Fruit fly (Drosophila melanogaster) whole organism, embryonic: Measurements from ENCODE around the gene CG1494.

Experiments used
- BEAF-32 ChIP-seq: fragments of 200-800 bp; sonication (Bioruptor generic); optimal IDR thresholded peaks from 3 replicates; lab custom pipeline; 2017; ENCODE audit warnings: missing biosample characterization, missing genetic modification characterization, mild to moderate bottlenecking, moderate library complexity, missing genetic modification reagents
- Bgb ChIP-seq: fragments of 200-800 bp; sonication (Bioruptor generic); IDR thresholded peaks from 2 replicates; pipeline ENCODE4 v1.3.6; 2022; ENCODE audit warnings: missing biosample characterization, missing genetic modification characterization; ENCODE audit not compliant: partially characterized antibody
- CG13287 ChIP-seq: fragments of 200-800 bp; sonication (Bioruptor generic); IDR thresholded peaks from 2 replicates; pipeline ENCODE4 v1.3.6; 2022; ENCODE audit warnings: missing biosample characterization, missing genetic modification characterization; ENCODE audit not compliant: partially characterized antibody
- CG1603 ChIP-seq: fragments of 200-800 bp; sonication (Bioruptor generic); optimal IDR thresholded peaks from 2 replicates; lab custom pipeline; 2019; ENCODE audit warnings: missing biosample characterization, mild to moderate bottlenecking, missing genetic modification characterization, moderate library complexity
- CG16863 ChIP-seq: fragments of 200-800 bp; sonication (Bioruptor generic); optimal IDR thresholded peaks from 3 replicates; lab custom pipeline; 2016; ENCODE audit warnings: missing biosample characterization, missing genetic modification characterization
- CG2129 ChIP-seq: fragments of 200-800 bp; sonication (Bioruptor generic); IDR thresholded peaks from 2 replicates; pipeline ENCODE4 v1.3.6; 2022; ENCODE audit warnings: missing biosample characterization, missing genetic modification characterization; ENCODE audit not compliant: partially characterized antibody
- CG2712 ChIP-seq: fragments of 200-800 bp; optimal IDR thresholded peaks from 3 replicates; lab custom pipeline; 2019; ENCODE audit warnings: missing biosample characterization, mild to moderate bottlenecking, missing genetic modification characterization, moderate library complexity
- CG34224 ChIP-seq: fragments of 200-800 bp; sonication (Bioruptor generic); IDR thresholded peaks from 3 replicates; pipeline ENCODE4 v1.3.6; 2022; ENCODE audit warnings: missing biosample characterization, missing genetic modification characterization; ENCODE audit not compliant: partially characterized antibody
- CG42726 ChIP-seq: fragments of 200-800 bp; sonication (Bioruptor generic); IDR thresholded peaks from 2 replicates; pipeline ENCODE4 v1.3.6; 2022; ENCODE audit warnings: missing biosample characterization, missing genetic modification characterization; ENCODE audit not compliant: partially characterized antibody
- CG6813 ChIP-seq: fragments of 200-800 bp; sonication (Bioruptor generic); optimal IDR thresholded peaks from 2 replicates; lab custom pipeline; 2017; ENCODE audit warnings: missing biosample characterization, missing genetic modification characterization, mild to moderate bottlenecking, moderate library complexity, missing genetic modification reagents
- CG8290 ChIP-seq, 3 experiments: fragments of 200-800 bp; sonication (Bioruptor generic); optimal IDR thresholded peaks; 2 replicates each; lab custom pipeline; 2016 to 2019; ENCODE audit warnings: missing biosample characterization in 3 of 3, missing genetic modification characterization in 3 of 3, mild to moderate bottlenecking in 2 of 3, moderate library complexity in 1 of 3
- CG9609 ChIP-seq: fragments of 200-800 bp; sonication (Bioruptor generic); optimal IDR thresholded peaks from 3 replicates; lab custom pipeline; 2016; ENCODE audit warnings: missing biosample characterization, missing genetic modification characterization
- CoRest ChIP-seq: fragments of 200-800 bp; sonication (Bioruptor generic); optimal IDR thresholded peaks from 3 replicates; lab custom pipeline; 2018; ENCODE audit warnings: missing biosample characterization, mild to moderate bottlenecking, missing genetic modification characterization, moderate library complexity
- D19A ChIP-seq: fragments of 200-800 bp; optimal IDR thresholded peaks from 3 replicates; lab custom pipeline; 2019; ENCODE audit warnings: missing biosample characterization, mild to moderate bottlenecking, missing genetic modification characterization, moderate library complexity
- Doc3 ChIP-seq: fragments of 200-800 bp; sonication (Bioruptor generic); IDR thresholded peaks from 3 replicates; pipeline ENCODE4 v1.3.6; 2022; ENCODE audit warnings: missing biosample characterization, missing genetic modification characterization; ENCODE audit not compliant: partially characterized antibody
- Dref ChIP-seq: fragments of 200-800 bp; sonication (Bioruptor generic); IDR thresholded peaks from 2 replicates; pipeline ENCODE4 v1.3.6; 2022; ENCODE audit warnings: missing biosample characterization, missing genetic modification characterization
- Eip74EF ChIP-seq, 2 experiments: fragments of 200-800 bp in 1 of 2; fragments of >200 bp in 1 of 2; sonication (Bioruptor generic) in 1 of 2; optimal IDR thresholded peaks; 2 replicates each; lab custom pipeline; 2017 to 2019; ENCODE audit warnings: missing biosample characterization in 2 of 2, missing genetic modification characterization in 2 of 2, mild to moderate bottlenecking in 1 of 2, moderate library complexity in 1 of 2
- HLH4C ChIP-seq: fragments of 200-800 bp; sonication (Bioruptor generic); IDR thresholded peaks from 3 replicates; pipeline ENCODE4 v1.3.6; 2022; ENCODE audit warnings: missing biosample characterization, missing genetic modification characterization; ENCODE audit not compliant: partially characterized antibody
- HmgD ChIP-seq: fragments of 200-800 bp; sonication (Bioruptor generic); optimal IDR thresholded peaks from 3 replicates; lab custom pipeline; 2016; ENCODE audit warnings: missing biosample characterization, missing genetic modification characterization
- Hr39 ChIP-seq: fragments of >200 bp; optimal IDR thresholded peaks from 2 replicates; lab custom pipeline; 2017
- Mrtf ChIP-seq: fragments of 200-800 bp; sonication (Bioruptor generic); IDR thresholded peaks from 3 replicates; pipeline ENCODE4 v1.3.6; 2022; ENCODE audit warnings: missing biosample characterization, missing genetic modification characterization
- Myb ChIP-seq: fragments of 200-800 bp; sonication (Bioruptor generic); optimal IDR thresholded peaks from 2 replicates; lab custom pipeline; 2016; ENCODE audit warnings: missing biosample characterization, missing genetic modification characterization
- Nf-YA ChIP-seq: fragments of 200-800 bp; sonication (Bioruptor generic); IDR thresholded peaks from 2 replicates; pipeline ENCODE4 v1.3.6; 2022; ENCODE audit warnings: missing biosample characterization, missing genetic modification characterization
- Oli ChIP-seq: fragments of 200-800 bp; sonication (Bioruptor generic); optimal IDR thresholded peaks from 2 replicates; lab custom pipeline; 2018; ENCODE audit warnings: missing biosample characterization, mild to moderate bottlenecking, missing genetic modification characterization, moderate library complexity
- Opbp ChIP-seq: fragments of 200-800 bp; sonication (Bioruptor generic); IDR thresholded peaks from 3 replicates; pipeline ENCODE4 v1.3.6; 2022; ENCODE audit warnings: missing biosample characterization, missing genetic modification characterization; ENCODE audit not compliant: partially characterized antibody
- Rfx ChIP-seq: fragments of 200-800 bp; sonication (Bioruptor generic); IDR thresholded peaks from 2 replicates; pipeline ENCODE4 v1.3.6; 2022; ENCODE audit warnings: missing biosample characterization, missing genetic modification characterization
- Scr ChIP-seq: fragments of 200-800 bp; sonication (Bioruptor generic); IDR thresholded peaks from 2 replicates; pipeline ENCODE4 v1.3.6; 2022; ENCODE audit warnings: missing biosample characterization, missing genetic modification characterization; ENCODE audit not compliant: partially characterized antibody
- Six4 ChIP-seq: fragments of 200-800 bp; sonication (Bioruptor generic); optimal IDR thresholded peaks from 2 replicates; lab custom pipeline; 2016; ENCODE audit warnings: missing biosample characterization, missing genetic modification characterization
- Sry-β ChIP-seq: fragments of 200-800 bp; sonication (Bioruptor generic); optimal IDR thresholded peaks from 2 replicates; lab custom pipeline; 2018; ENCODE audit warnings: missing biosample characterization, mild to moderate bottlenecking, missing genetic modification characterization, moderate library complexity
- Sry-δ ChIP-seq: fragments of 200-800 bp; sonication (Bioruptor generic); optimal IDR thresholded peaks from 2 replicates; lab custom pipeline; 2016; ENCODE audit warnings: missing biosample characterization, missing genetic modification characterization
- Stat92E ChIP-seq, 3 experiments: fragments of >200 bp in 2 of 3; fragments of 200-800 bp in 1 of 3; sonication (Bioruptor generic) in 1 of 3; optimal IDR thresholded peaks; 2 replicates each; lab custom pipeline; 2017 to 2019; ENCODE audit warnings: missing biosample characterization in 3 of 3, missing genetic modification characterization in 3 of 3, mild to moderate bottlenecking in 1 of 3, moderate library complexity in 1 of 3
- amos ChIP-seq: fragments of 200-800 bp; sonication (Bioruptor generic); IDR thresholded peaks from 2 replicates; pipeline ENCODE4 v1.3.6; 2022; ENCODE audit warnings: missing biosample characterization, missing genetic modification characterization; ENCODE audit not compliant: partially characterized antibody
- aop ChIP-seq: fragments of 200-800 bp; sonication (Bioruptor generic); IDR thresholded peaks from 2 replicates; pipeline ENCODE4 v1.3.6; 2022; ENCODE audit warnings: missing biosample characterization, missing genetic modification characterization
- disco-r ChIP-seq: fragments of 200-800 bp; sonication (Bioruptor generic); optimal IDR thresholded peaks from 2 replicates; lab custom pipeline; 2016; ENCODE audit warnings: missing biosample characterization, missing genetic modification characterization
- gce ChIP-seq: fragments of 200-800 bp; sonication (Bioruptor generic); IDR thresholded peaks from 3 replicates; pipeline ENCODE4 v1.3.6; 2022; ENCODE audit warnings: missing biosample characterization, missing genetic modification characterization
- her ChIP-seq: fragments of 200-800 bp; sonication (Bioruptor generic); optimal IDR thresholded peaks from 2 replicates; lab custom pipeline; 2016; ENCODE audit warnings: missing biosample characterization, missing genetic modification characterization
- lbe ChIP-seq: fragments of 200-800 bp; sonication (Bioruptor generic); optimal IDR thresholded peaks from 2 replicates; lab custom pipeline; 2016; ENCODE audit warnings: missing biosample characterization, mild to moderate bottlenecking, missing genetic modification characterization
- lilli ChIP-seq: fragments of 200-800 bp; sonication (Bioruptor generic); optimal IDR thresholded peaks from 3 replicates; lab custom pipeline; 2016; ENCODE audit warnings: missing biosample characterization, missing genetic modification characterization
- nerfin-2 ChIP-seq: fragments of 200-800 bp; sonication (Bioruptor generic); IDR thresholded peaks from 2 replicates; pipeline ENCODE4 v1.3.6; 2022; ENCODE audit warnings: missing biosample characterization, missing genetic modification characterization; ENCODE audit not compliant: partially characterized antibody
- p53 ChIP-seq: fragments of 200-800 bp; sonication (Bioruptor generic); optimal IDR thresholded peaks from 2 replicates; lab custom pipeline; 2016; ENCODE audit warnings: missing biosample characterization, missing genetic modification characterization
- phol ChIP-seq: fragments of 200-800 bp; sonication (Bioruptor generic); optimal IDR thresholded peaks from 3 replicates; lab custom pipeline; 2018; ENCODE audit warnings: missing biosample characterization, mild to moderate bottlenecking, missing genetic modification characterization, moderate library complexity
- pzg ChIP-seq: fragments of 200-800 bp; sonication (Bioruptor generic); optimal IDR thresholded peaks from 3 replicates; lab custom pipeline; 2018; ENCODE audit warnings: missing biosample characterization, mild to moderate bottlenecking, missing genetic modification characterization, moderate library complexity
- row ChIP-seq: fragments of 200-800 bp; sonication (Bioruptor generic); IDR thresholded peaks from 3 replicates; pipeline ENCODE4 v1.3.6; 2022; ENCODE audit warnings: missing biosample characterization, missing genetic modification characterization
- sens ChIP-seq: fragments of 200-800 bp; sonication (Bioruptor generic); peaks from one replicate; lab custom pipeline; 2016; ENCODE audit warnings: missing biosample characterization, missing genetic modification characterization
- slbo ChIP-seq: fragments of 200-800 bp; sonication (Bioruptor generic); IDR thresholded peaks from 2 replicates; pipeline ENCODE4 v1.3.6; 2022; ENCODE audit warnings: missing biosample characterization, missing genetic modification characterization
- sna ChIP-seq: fragments of 200-800 bp; sonication (Bioruptor generic); IDR thresholded peaks from 2 replicates; pipeline ENCODE4 v1.3.6; 2022; ENCODE audit warnings: missing biosample characterization, missing genetic modification characterization; ENCODE audit not compliant: partially characterized antibody
- tna ChIP-seq: fragments of 200-800 bp; sonication (Bioruptor generic); IDR thresholded peaks from 2 replicates; pipeline ENCODE4 v1.3.6; 2022; ENCODE audit warnings: missing biosample characterization, missing genetic modification characterization; ENCODE audit not compliant: partially characterized antibody
- vnd ChIP-seq: fragments of 200-800 bp; sonication (Bioruptor generic); IDR thresholded peaks from 3 replicates; pipeline ENCODE4 v1.3.6; 2022; ENCODE audit warnings: missing biosample characterization, missing genetic modification characterization; ENCODE audit not compliant: partially characterized antibody

CG1494 gene

DNA sequence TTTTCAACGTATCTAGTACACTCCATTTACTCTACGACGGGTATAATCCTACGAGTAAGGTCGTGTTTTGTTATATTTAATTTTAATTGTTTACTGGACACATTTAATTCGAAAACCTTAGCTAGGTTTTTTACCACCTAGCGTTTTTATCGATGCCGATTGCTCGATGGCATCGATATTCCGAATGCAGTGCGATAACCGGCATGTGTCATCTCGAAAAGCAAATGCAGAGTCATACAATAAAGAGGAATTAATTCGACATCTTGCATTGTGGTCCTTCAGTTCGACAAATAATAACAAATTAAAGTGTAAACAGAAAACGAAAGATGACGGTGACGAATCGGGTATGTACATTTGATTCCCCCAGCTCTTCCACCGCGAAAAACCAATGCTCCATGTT, 30.8 kb downstream of the CG1494 start, which contains the start of gene Rpt6 (continued):
- TF ChIP-seq Sry-β (GFP tag; lab: Kevin White, UChicago) (peak; percentile 66), vnd (GFP tag; lab: Robert Waterston, UW) (peak; percentile 68), CG2129 (0 out of 2 replicates have a peak, but pooled peaks have one; percentile 26), CG42726 (GFP tag; lab: Robert Waterston, UW) (peak; percentile 44; the same call in 1 of the 2 replicates), Doc3 (GFP tag; lab: Robert Waterston, UW) (peak; percentile 46; the same call in 1 of the 3 replicates), Six4 (GFP tag; lab: Kevin White, UChicago) (no peak), Oli (tag; lab: Kevin White, UChicago) (no peak), amos (peak; percentile 81), CoRest (tag; lab: Kevin White, UChicago) (peak; percentile 13), row (peak; percentile 44; the same call in 2 of the 3 replicates), gce (GFP tag; lab: Robert Waterston, UW) (no peak), her (GFP tag; lab: Kevin White, UChicago) (no peak), HLH4C (GFP tag; lab: Robert Waterston, UW) (peak; percentile 80), aop (GFP tag; lab: Robert Waterston, UW) (no peak), Mrtf (GFP tag; lab: Robert Waterston, UW) (no peak), nerfin-2 (GFP tag; lab: Robert Waterston, UW) (peak; percentile 59; the same call in 1 of the 2 replicates), Scr (GFP tag; lab: Robert Waterston, UW) (peak; percentile 73), CG6813 (GFP tag; lab: Kevin White, UChicago) (no peak), D19A (tag; lab: Kevin White, UChicago) (peak; percentile 1), sna (GFP tag; lab: Robert Waterston, UW) (peak; percentile 64; the same call in 1 of the 2 replicates), Opbp (GFP tag; lab: Robert Waterston, UW) (peak; percentile 80), Hr39 (lab: Kevin White, UChicago) (no peak), p53 (GFP tag; lab: Kevin White, UChicago) (no peak), lilli (GFP tag; lab: Kevin White, UChicago) (peak; percentile 11), Stat92E (GFP tag; optimal IDR thresholded peaks at IDR 0.05; lab: Kevin White, UChicago) (peak in 1 of 3 experiments; percentile 15), Sry-δ (GFP tag; lab: Kevin White, UChicago) (peak; percentile 94), CG34224 (GFP tag; lab: Robert Waterston, UW) (peak; percentile 60), CG9609 (GFP tag; lab: Kevin White, UChicago) (no peak), Eip74EF (GFP tag; optimal IDR thresholded peaks at IDR 0.05; lab: Kevin White, UChicago) (no peak), HmgD (peak; percentile 25), Rfx (GFP tag; lab: Robert Waterston, UW) (no peak), tna (peak; percentile 74), Myb (GFP tag; lab: Kevin White, UChicago) (peak; percentile 75), CG13287 (GFP tag; lab: Robert Waterston, UW) (peak; percentile 80), Dref (GFP tag; lab: Robert Waterston, UW) (peak; percentile 95), sens (GFP tag; lab: Kevin White, UChicago) (peak; percentile 64), CG1603 (tag; lab: Kevin White, UChicago) (peak; percentile 64), slbo (GFP tag; lab: Robert Waterston, UW) (0 out of 2 replicates have a peak, but pooled peaks have one; percentile 4), CG8290 (GFP tag; optimal IDR thresholded peaks at IDR 0.05; lab: Kevin White, UChicago) (no peak), CG8290 (tag; optimal IDR thresholded peaks at IDR 0.05; lab: Kevin White, UChicago) (peak in 1 of 2 experiments; percentile 64), disco-r (GFP tag; lab: Kevin White, UChicago) (no peak), phol (peak; percentile 47), BEAF-32 (GFP tag; lab: Kevin White, UChicago) (peak; percentile 79), lbe (GFP tag; lab: Kevin White, UChicago) (peak; percentile 2), Bgb (peak; percentile 81), Nf-YA (GFP tag; lab: Robert Waterston, UW) (no peak), CG16863 (GFP tag; lab: Kevin White, UChicago) (peak; percentile 9), pzg (GFP tag; lab: Kevin White, UChicago) (peak; percentile 80), CG2712 (tag; lab: Kevin White, UChicago) (peak; percentile 26)
